Worm (Caenorhabditis elegans) whole organism, L3 larva: ENCODE measurements around the gene Y43F8B.24.

ENCODE experiments used
- ZK546.5 ChIP-seq: sonication (generic microtip); optimal IDR thresholded peaks from 2 replicates; lab custom pipeline; 2017; ENCODE audit warnings: missing biosample characterization, missing genetic modification characterization
- aly-2 ChIP-seq: fragments of 150-350 bp; optimal IDR thresholded peaks from 2 replicates; lab custom pipeline; 2014; ENCODE audit warnings: missing biosample characterization, missing genetic modification characterization
- ama-1 ChIP-seq: fragments of 150-350 bp; optimal IDR thresholded peaks from 2 replicates; lab custom pipeline; 2018
- ceh-16 ChIP-seq: sonication (generic microtip); optimal IDR thresholded peaks from 2 replicates; lab custom pipeline; 2017; ENCODE audit warnings: missing biosample characterization, missing genetic modification characterization
- ceh-28 ChIP-seq: fragments of 150-350 bp; optimal IDR thresholded peaks from 2 replicates; lab custom pipeline; 2014; ENCODE audit warnings: missing biosample characterization, missing genetic modification reagents, missing genetic modification characterization
- ceh-9 ChIP-seq: sonication (generic microtip); optimal IDR thresholded peaks from 2 replicates; lab custom pipeline; 2018; ENCODE audit warnings: missing biosample characterization, missing genetic modification characterization
- daf-12 ChIP-seq: fragments of 150-350 bp; optimal IDR thresholded peaks from 2 replicates; lab custom pipeline; 2014; ENCODE audit warnings: missing biosample characterization, missing genetic modification reagents, missing genetic modification characterization
- egl-27 ChIP-seq: sonication (generic microtip); optimal IDR thresholded peaks from 4 replicates; lab custom pipeline; 2017; ENCODE audit warnings: missing biosample characterization, missing genetic modification reagents, missing genetic modification characterization
- egl-5 ChIP-seq: fragments of 150-350 bp; optimal IDR thresholded peaks from 2 replicates; lab custom pipeline; 2017; ENCODE audit warnings: missing biosample characterization, missing genetic modification reagents, missing genetic modification characterization, inconsistent platforms
- elt-1 ChIP-seq: fragments of 150-350 bp; optimal IDR thresholded peaks from 2 replicates; lab custom pipeline; 2014; ENCODE audit warnings: missing biosample characterization, missing genetic modification characterization
- elt-2 ChIP-seq: sonication (generic microtip); optimal IDR thresholded peaks from 2 replicates; lab custom pipeline; 2016; ENCODE audit warnings: missing genetic modification reagents, mild to moderate bottlenecking, missing genetic modification characterization, missing compliant biosample characterization
- fos-1 ChIP-seq: fragments of 150-350 bp; optimal IDR thresholded peaks from 2 replicates; lab custom pipeline; 2014; ENCODE audit warnings: missing biosample characterization, missing genetic modification characterization
- hmg-11 ChIP-seq: sonication (generic microtip); optimal IDR thresholded peaks from 2 replicates; lab custom pipeline; 2016; ENCODE audit warnings: missing genetic modification characterization, missing compliant biosample characterization
- jun-1 ChIP-seq: fragments of 150-350 bp; optimal IDR thresholded peaks from 2 replicates; lab custom pipeline; 2014; ENCODE audit warnings: missing biosample characterization, missing genetic modification reagents, missing genetic modification characterization
- lin-15B ChIP-seq: fragments of 150-350 bp; optimal IDR thresholded peaks from 2 replicates; lab custom pipeline; 2014; ENCODE audit warnings: missing biosample characterization, missing genetic modification characterization
- mml-1 ChIP-seq: fragments of 150-350 bp; sonication (generic microtip); optimal IDR thresholded peaks from 3 replicates; lab custom pipeline; 2014; ENCODE audit warnings: missing biosample characterization, missing genetic modification characterization
- nfya-1 ChIP-seq: sonication (generic microtip); optimal IDR thresholded peaks from 2 replicates; lab custom pipeline; 2017; ENCODE audit warnings: missing genetic modification characterization, mild to moderate bottlenecking, missing compliant biosample characterization, antibody characterized with exemption, moderate library complexity; ENCODE audit not compliant: insufficient read depth
- nhr-11 ChIP-seq: fragments of 150-350 bp; optimal IDR thresholded peaks from 2 replicates; lab custom pipeline; 2014; ENCODE audit warnings: missing biosample characterization, missing genetic modification characterization
- nhr-23 ChIP-seq: fragments of 150-350 bp; optimal IDR thresholded peaks from 2 replicates; lab custom pipeline; 2014; ENCODE audit warnings: missing biosample characterization, missing genetic modification reagents, missing genetic modification characterization
- nhr-237 ChIP-seq: fragments of 150-350 bp; optimal IDR thresholded peaks from 2 replicates; lab custom pipeline; 2014; ENCODE audit warnings: missing biosample characterization, missing genetic modification characterization
- nhr-28 ChIP-seq: fragments of 150-350 bp; optimal IDR thresholded peaks from 2 replicates; lab custom pipeline; 2014; ENCODE audit warnings: missing biosample characterization, missing genetic modification characterization
- nhr-43 ChIP-seq: sonication (generic microtip); optimal IDR thresholded peaks from 2 replicates; lab custom pipeline; 2016; ENCODE audit warnings: mild to moderate bottlenecking, missing genetic modification characterization, missing compliant biosample characterization; ENCODE audit not compliant: poor library complexity, severe bottlenecking
- nhr-77 ChIP-seq: fragments of 150-350 bp; optimal IDR thresholded peaks from 2 replicates; lab custom pipeline; 2014; ENCODE audit warnings: missing biosample characterization, missing genetic modification characterization
- pha-4 ChIP-seq: fragments of 150-350 bp; optimal IDR thresholded peaks from 2 replicates; lab custom pipeline; 2014; ENCODE audit warnings: missing biosample characterization, missing genetic modification reagents, missing genetic modification characterization
- pqm-1 ChIP-seq: fragments of 150-350 bp; optimal IDR thresholded peaks from 2 replicates; lab custom pipeline; 2017; ENCODE audit warnings: missing biosample characterization, missing genetic modification characterization, inconsistent platforms
- snpc-4 ChIP-seq: fragments of 150-350 bp; optimal IDR thresholded peaks from 2 replicates; lab custom pipeline; 2014; ENCODE audit warnings: missing biosample characterization, missing genetic modification characterization
- tbx-2 ChIP-seq: sonication (generic microtip); optimal IDR thresholded peaks from 2 replicates; lab custom pipeline; 2016; ENCODE audit warnings: mild to moderate bottlenecking, missing genetic modification characterization, missing compliant biosample characterization
- unc-39 ChIP-seq: sonication (generic microtip); optimal IDR thresholded peaks from 4 replicates; lab custom pipeline; 2017; ENCODE audit warnings: missing biosample characterization, missing genetic modification characterization
- unc-62 ChIP-seq: fragments of 150-350 bp; sonication (generic microtip); optimal IDR thresholded peaks from 4 replicates; lab custom pipeline; 2014; ENCODE audit warnings: missing biosample characterization, missing genetic modification reagents, missing genetic modification characterization
- zag-1 ChIP-seq: fragments of 150-350 bp; optimal IDR thresholded peaks from 2 replicates; lab custom pipeline; 2014; ENCODE audit warnings: missing biosample characterization, missing genetic modification characterization
- ztf-11 ChIP-seq: fragments of 150-350 bp; optimal IDR thresholded peaks from 2 replicates; lab custom pipeline; 2014; ENCODE audit warnings: missing biosample characterization, missing genetic modification characterization

Y43F8B.24 gene

ce11 chrV:19432030-19432429 lies 25.2 kb upstream of the Y43F8B.24 start:
- TF ChIP-seq ama-1 (lab: Kevin White, UChicago) = no peak
- TF ChIP-seq tbx-2 (tag; lab: Kevin White, UChicago) = no peak
- no peak for TF ChIP-seq nhr-28 (tag; lab: Kevin White, UChicago)
- no peak for TF ChIP-seq ceh-16 (tag; lab: Kevin White, UChicago)
- no peak for TF ChIP-seq nfya-1 (tag; lab: Kevin White, UChicago)
- no peak for TF ChIP-seq ceh-9
- TF ChIP-seq egl-5 (tag; lab: Kevin White, UChicago) = no peak
- TF ChIP-seq nhr-43 (tag; lab: Kevin White, UChicago) = no peak
- peak; percentile 40 for TF ChIP-seq elt-2

- peak; percentile 12 for TF ChIP-seq elt-2
- no peak for TF ChIP-seq hmg-11 (tag; lab: Kevin White, UChicago)
These were observed 24.2 kb upstream of the Y43F8B.24 start, which contains the start of gene C25F9.11 for ce11 chrV:19432972-19433371. TSS of gene C25F9.11 (minus strand) at chrV:19433072.

- TF ChIP-seq pqm-1 (tag; lab: Kevin White, UChicago) (peak; percentile 1), nhr-43 (tag; lab: Kevin White, UChicago) (no peak), pha-4 (no peak), nhr-28 (tag; lab: Kevin White, UChicago) (no peak), elt-2 (peak; percentile 60)
These were observed 23.3 kb upstream of the Y43F8B.24 start, which contains the start of gene C25F9.16 for ce11 chrV:19433806-19434437. TSS of gene C25F9.16 (plus strand) at chrV:19434387.

- TF ChIP-seq ceh-28 (tag; lab: Kevin White, UChicago) (no peak), elt-2 (peak; percentile 49), jun-1 (tag; lab: Kevin White, UChicago) (no peak)
These were observed 20.9 kb upstream of the Y43F8B.24 start, which contains the start of gene C25F9.14 for ce11 chrV:19436307-19436706. TSS of gene C25F9.14 (plus strand) at chrV:19436484.

ce11 chrV:19443599-19443998 lies 13.6 kb upstream of the Y43F8B.24 start:
- TF ChIP-seq daf-12 (tag; lab: Kevin White, UChicago) = no peak
- TF ChIP-seq mml-1 (tag; lab: Kevin White, UChicago) = no peak
- no peak for TF ChIP-seq aly-2 (tag; lab: Kevin White, UChicago)
- peak; percentile 30 for TF ChIP-seq elt-2
- no peak for TF ChIP-seq egl-27
- TF ChIP-seq ceh-16 (tag; lab: Kevin White, UChicago) = no peak
- TF ChIP-seq hmg-11 (tag; lab: Kevin White, UChicago) = no peak
- no peak for TF ChIP-seq nhr-237 (tag; lab: Kevin White, UChicago)

ce11 chrV:19445442-19445841 lies 11.8 kb upstream of the Y43F8B.24 start, which contains the start of gene M04C3.1:
TSS of gene M04C3.1 (minus strand) at chrV:19445605.
- TF ChIP-seq nhr-77 (tag; lab: Kevin White, UChicago) (no peak), ceh-9 (no peak), elt-2 (peak; percentile 67), pqm-1 (tag; lab: Kevin White, UChicago) (peak; percentile 24), daf-12 (tag; lab: Kevin White, UChicago) (no peak)

- no peak for TF ChIP-seq fos-1 (tag; lab: Kevin White, UChicago)
- no peak for TF ChIP-seq unc-39 (tag; lab: Kevin White, UChicago)
- TF ChIP-seq zag-1 = no peak
- TF ChIP-seq ZK546.5 (tag; lab: Kevin White, UChicago) = no peak
- no peak for TF ChIP-seq snpc-4 (tag; lab: Kevin White, UChicago)
- no peak for TF ChIP-seq lin-15B (tag; lab: Kevin White, UChicago)
- no peak for TF ChIP-seq aly-2 (tag; lab: Kevin White, UChicago)
- no peak for TF ChIP-seq nhr-23 (tag; lab: Kevin White, UChicago)
- no peak for TF ChIP-seq nhr-11 (tag; lab: Kevin White, UChicago)
- TF ChIP-seq unc-62 (GFP tag; lab: Kevin White, UChicago) = no peak
- no peak for TF ChIP-seq elt-1 (tag; lab: Kevin White, UChicago)
- TF ChIP-seq ceh-28 (tag; lab: Kevin White, UChicago) = no peak
- no peak for TF ChIP-seq ztf-11 (tag; lab: Kevin White, UChicago)
These were observed 8.4 kb upstream of the Y43F8B.24 start, which contains the start of gene M04C3.2 for ce11 chrV:19448805-19449204. TSS of gene M04C3.2 (minus strand) at chrV:19448905.
